Fruit fly (Drosophila melanogaster) whole organism, prepupa: Measurements from ENCODE around the gene Spec2.

Source experiments
- Blimp-1 ChIP-seq: fragments of 200-800 bp; sonication (Bioruptor generic); optimal IDR thresholded peaks from 3 replicates; lab custom pipeline; 2017; ENCODE audit warnings: missing biosample characterization, missing genetic modification characterization, mild to moderate bottlenecking, moderate library complexity, missing genetic modification reagents
- CG11762 ChIP-seq: fragments of 200-800 bp; sonication (Bioruptor generic); optimal IDR thresholded peaks from 3 replicates; lab custom pipeline; 2016; ENCODE audit warnings: missing biosample characterization, missing genetic modification characterization; ENCODE audit not compliant: insufficient read depth
- CG31627 ChIP-seq: fragments of 200-800 bp; sonication (Bioruptor generic); optimal IDR thresholded peaks from 3 replicates; lab custom pipeline; 2016; ENCODE audit warnings: missing biosample characterization, missing genetic modification characterization
- CG3919 ChIP-seq: fragments of 200-800 bp; sonication (Bioruptor generic); optimal IDR thresholded peaks from 3 replicates; lab custom pipeline; 2016; ENCODE audit warnings: missing biosample characterization, missing genetic modification characterization
- CG8119 ChIP-seq: fragments of 200-800 bp; sonication (Bioruptor generic); IDR thresholded peaks from 3 replicates; pipeline ENCODE4 v1.3.6; 2022; ENCODE audit warnings: missing biosample characterization, missing genetic modification characterization
- Ets96B ChIP-seq: fragments of 200-800 bp; optimal IDR thresholded peaks from 2 replicates; lab custom pipeline; 2019; ENCODE audit warnings: missing biosample characterization, mild to moderate bottlenecking, missing genetic modification characterization, moderate library complexity
- Lpt ChIP-seq: fragments of 200-800 bp; sonication (Bioruptor generic); optimal IDR thresholded peaks from 3 replicates; lab custom pipeline; 2016; ENCODE audit warnings: missing biosample characterization, missing genetic modification characterization
- OdsH ChIP-seq: fragments of 200-800 bp; sonication (Bioruptor generic); optimal IDR thresholded peaks from 3 replicates; lab custom pipeline; 2016; ENCODE audit warnings: missing biosample characterization, missing genetic modification characterization
- Smox ChIP-seq: fragments of 200-800 bp; sonication (Bioruptor generic); optimal IDR thresholded peaks from 3 replicates; lab custom pipeline; 2016; ENCODE audit warnings: missing biosample characterization, missing genetic modification characterization
- Sox102F ChIP-seq: fragments of 200-800 bp; sonication (Bioruptor generic); optimal IDR thresholded peaks from 2 replicates; lab custom pipeline; 2016; ENCODE audit warnings: missing biosample characterization, mild to moderate bottlenecking, missing genetic modification characterization
- achi ChIP-seq: fragments of 200-800 bp; sonication (Bioruptor generic); optimal IDR thresholded peaks from 3 replicates; lab custom pipeline; 2016; ENCODE audit warnings: missing biosample characterization, missing genetic modification characterization
- fd59A ChIP-seq: fragments of 200-800 bp; sonication (Bioruptor generic); optimal IDR thresholded peaks from 2 replicates; lab custom pipeline; 2017; ENCODE audit warnings: missing biosample characterization, mild to moderate bottlenecking, missing genetic modification characterization, missing genetic modification reagents
- fd85E ChIP-seq: fragments of 200-800 bp; sonication (Bioruptor generic); optimal IDR thresholded peaks from 3 replicates; lab custom pipeline; 2016; ENCODE audit warnings: missing biosample characterization, missing genetic modification characterization
- svp ChIP-seq: fragments of 200-800 bp; sonication (Bioruptor generic); peaks from one replicate; lab custom pipeline; 2016; ENCODE audit warnings: missing biosample characterization, missing genetic modification characterization

- TF ChIP-seq CG3919 (GFP tag; lab: Kevin White, UChicago) (peak; percentile 28), Ets96B (no peak), CG31627 (no peak), svp (no peak), Lpt (no peak), Sox102F (no peak), Smox (GFP tag; lab: Kevin White, UChicago) (no peak), fd59A (no peak), OdsH (GFP tag; lab: Kevin White, UChicago) (no peak), achi (GFP tag; lab: Kevin White, UChicago) (no peak), fd85E (no peak), CG11762 (GFP tag; lab: Kevin White, UChicago) (no peak), Blimp-1 (GFP tag; lab: Kevin White, UChicago) (no peak), CG8119 (GFP tag; lab: Robert Waterston, UW) (0 out of 3 replicates have a peak, but pooled peaks have one; percentile 25)
These were observed 2.1 kb downstream of the Spec2 start for dm6 chr3R:5621714-5622405.
